Worm (Caenorhabditis elegans) whole organism, L4/young adult: ENCODE results near the gene nas-39.
"Not testable (repeated sequence)": the region's sequence is repeated elsewhere in the genome, so short reads cannot be mapped to it uniquely, and the experiment has no call there.

Experiments
- W03F9.2 ChIP-seq: fragments of 150-350 bp; optimal IDR thresholded peaks from 2 replicates; lab custom pipeline; 2014; ENCODE audit warnings: missing biosample characterization, missing genetic modification characterization
- dao-5 ChIP-seq: sonication (generic microtip); optimal IDR thresholded peaks from 2 replicates; lab custom pipeline; 2016; ENCODE audit warnings: missing genotype, missing genetic modification characterization, moderate library complexity, missing compliant biosample characterization
- him-1 ChIP-seq: sonication (generic microtip); optimal IDR thresholded peaks from 2 replicates; lab custom pipeline; 2016; ENCODE audit warnings: missing genotype, missing genetic modification reagents, missing genetic modification characterization, missing compliant biosample characterization

DNA sequence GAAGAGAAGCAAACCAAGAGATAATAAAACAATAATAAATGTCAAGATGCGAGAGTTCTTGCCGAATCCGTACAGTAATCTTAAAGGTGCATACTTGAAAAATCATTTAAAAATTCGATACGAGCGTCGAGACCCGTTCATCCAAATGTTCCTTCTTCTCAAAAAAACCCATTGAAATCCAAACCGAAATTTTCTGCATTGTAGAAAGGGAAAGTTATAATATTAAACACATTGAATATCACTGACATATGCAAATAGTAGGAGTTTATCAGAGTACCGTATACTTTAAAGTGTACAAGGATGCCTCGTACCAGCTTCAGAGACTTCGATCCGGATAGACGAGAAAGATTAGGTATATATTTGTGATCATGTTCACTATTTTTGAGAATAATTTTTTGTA, 58.5 kb downstream of the nas-39 start, which contains the start of gene T25D1.2:
- not testable (repeated sequence) for TF ChIP-seq him-1; dao-5; W03F9.2 (tag; lab: Kevin White, UChicago)
